Fruit fly (Drosophila melanogaster) whole organism, embryonic: ENCODE data around the gene Gr61a.

Experiments used
- Atf3 ChIP-seq: fragments of 200-800 bp; sonication (Bioruptor generic); optimal IDR thresholded peaks from 3 replicates; lab custom pipeline; 2016; ENCODE audit warnings: missing biosample characterization, missing genetic modification characterization
- CG10209 ChIP-seq: fragments of 200-800 bp; sonication (Bioruptor generic); optimal IDR thresholded peaks from 3 replicates; lab custom pipeline; 2017; ENCODE audit warnings: missing biosample characterization, mild to moderate bottlenecking, missing genetic modification characterization, missing genetic modification reagents
- CG10565 ChIP-seq: fragments of 200-800 bp; sonication (Bioruptor generic); optimal IDR thresholded peaks from 3 replicates; lab custom pipeline; 2016; ENCODE audit warnings: missing biosample characterization, mild to moderate bottlenecking, missing genetic modification characterization
- CG12071 ChIP-seq: fragments of 200-800 bp; sonication (Bioruptor generic); optimal IDR thresholded peaks from 3 replicates; lab custom pipeline; 2018; ENCODE audit warnings: missing biosample characterization, mild to moderate bottlenecking, missing genetic modification characterization
- CG13123 ChIP-seq: fragments of 200-800 bp; sonication (Bioruptor generic); optimal IDR thresholded peaks from 2 replicates; lab custom pipeline; 2016; ENCODE audit warnings: missing biosample characterization, missing genetic modification characterization
- CG15269 ChIP-seq: fragments of 200-800 bp; sonication (Bioruptor generic); optimal IDR thresholded peaks from 2 replicates; lab custom pipeline; 2018; ENCODE audit warnings: missing biosample characterization, mild to moderate bottlenecking, missing genetic modification characterization, moderate library complexity
- CG16813 ChIP-seq: fragments of 200-800 bp; sonication (Bioruptor generic); IDR thresholded peaks from 3 replicates; pipeline ENCODE4 v1.3.6; 2022; ENCODE audit warnings: missing biosample characterization, missing genetic modification characterization; ENCODE audit not compliant: partially characterized antibody
- CG17802 ChIP-seq: fragments of 200-800 bp; sonication (Bioruptor generic); optimal IDR thresholded peaks from 2 replicates; lab custom pipeline; 2018; ENCODE audit warnings: missing biosample characterization, mild to moderate bottlenecking, missing genetic modification characterization, moderate library complexity
- CG1832 ChIP-seq: fragments of 200-800 bp; sonication (Bioruptor generic); optimal IDR thresholded peaks from 2 replicates; lab custom pipeline; 2017; ENCODE audit warnings: missing biosample characterization, mild to moderate bottlenecking, missing genetic modification characterization, inconsistent platforms
- CG18476 ChIP-seq: fragments of 200-800 bp; sonication (Bioruptor generic); optimal IDR thresholded peaks from 2 replicates; lab custom pipeline; 2016; ENCODE audit warnings: missing biosample characterization, mild to moderate bottlenecking, missing genetic modification characterization
- CG18764 ChIP-seq: fragments of 200-800 bp; sonication (Bioruptor generic); optimal IDR thresholded peaks from 3 replicates; lab custom pipeline; 2016; ENCODE audit warnings: missing biosample characterization, missing genetic modification characterization
- CG2678 ChIP-seq: fragments of 200-800 bp; sonication (Bioruptor generic); optimal IDR thresholded peaks from 3 replicates; lab custom pipeline; 2019; ENCODE audit warnings: missing biosample characterization, mild to moderate bottlenecking, missing genetic modification characterization, moderate library complexity
- CG2712 ChIP-seq: fragments of 200-800 bp; optimal IDR thresholded peaks from 3 replicates; lab custom pipeline; 2019; ENCODE audit warnings: missing biosample characterization, mild to moderate bottlenecking, missing genetic modification characterization, moderate library complexity
- CG31365 ChIP-seq: fragments of 200-800 bp; sonication (Bioruptor generic); optimal IDR thresholded peaks from 2 replicates; lab custom pipeline; 2018; ENCODE audit warnings: missing biosample characterization, mild to moderate bottlenecking, missing genetic modification characterization
- CG4820 ChIP-seq: fragments of 200-800 bp; sonication (Bioruptor generic); optimal IDR thresholded peaks from 3 replicates; lab custom pipeline; 2016; ENCODE audit warnings: missing biosample characterization, missing genetic modification characterization
- CG8765 ChIP-seq: fragments of 200-800 bp; sonication (Bioruptor generic); IDR thresholded peaks from 2 replicates; pipeline ENCODE4 v1.3.6; 2022; ENCODE audit warnings: missing biosample characterization, missing genetic modification characterization
- CG9215 ChIP-seq: fragments of 200-800 bp; sonication (Bioruptor generic); IDR thresholded peaks from 2 replicates; pipeline ENCODE4 v1.3.6; 2022; ENCODE audit warnings: missing biosample characterization, missing genetic modification characterization
- CG9876 ChIP-seq: fragments of 200-800 bp; sonication (Bioruptor generic); optimal IDR thresholded peaks from 2 replicates; lab custom pipeline; 2016; ENCODE audit warnings: missing biosample characterization, missing genetic modification characterization
- D19B ChIP-seq: fragments of 200-800 bp; sonication (Bioruptor generic); optimal IDR thresholded peaks from 2 replicates; lab custom pipeline; 2017; ENCODE audit warnings: missing biosample characterization, mild to moderate bottlenecking, missing genetic modification characterization
- Dfd ChIP-seq, 2 experiments: fragments of >200 bp; optimal IDR thresholded peaks; 2 replicates each; lab custom pipeline; 2017; ENCODE audit warnings: missing biosample characterization in 2 of 2, missing genetic modification characterization in 2 of 2
- E2f2 ChIP-seq: fragments of 200-800 bp; sonication (Bioruptor generic); IDR thresholded peaks from 2 replicates; pipeline ENCODE4 v1.3.6; 2022; ENCODE audit warnings: missing biosample characterization, missing genetic modification characterization
- Elba2 ChIP-seq: fragments of 200-800 bp; sonication (Bioruptor generic); optimal IDR thresholded peaks from 3 replicates; lab custom pipeline; 2016; ENCODE audit warnings: missing biosample characterization, missing genetic modification characterization
- H2.0 ChIP-seq: fragments of 200-800 bp; sonication (Bioruptor generic); IDR thresholded peaks from 2 replicates; pipeline ENCODE4 v1.3.6; 2022; ENCODE audit warnings: missing biosample characterization, missing genetic modification characterization
- Hey ChIP-seq: fragments of 200-800 bp; sonication (Bioruptor generic); optimal IDR thresholded peaks from 3 replicates; lab custom pipeline; 2018; ENCODE audit warnings: missing biosample characterization, mild to moderate bottlenecking, missing genetic modification characterization
- Lpt ChIP-seq: fragments of >200 bp; optimal IDR thresholded peaks from 2 replicates; lab custom pipeline; 2018; ENCODE audit warnings: missing biosample characterization, missing genetic modification characterization
- MBD-R2 ChIP-seq: fragments of 200-800 bp; sonication (Bioruptor generic); IDR thresholded peaks from 2 replicates; pipeline ENCODE4 v1.3.6; 2022; ENCODE audit warnings: missing biosample characterization, missing genetic modification characterization
- al ChIP-seq: fragments of 200-800 bp; sonication (Bioruptor generic); IDR thresholded peaks from 2 replicates; pipeline ENCODE4 v1.3.6; 2022; ENCODE audit warnings: missing biosample characterization, missing genetic modification characterization
- ase ChIP-seq: fragments of 200-800 bp; sonication (Bioruptor generic); IDR thresholded peaks from 3 replicates; pipeline ENCODE4 v1.3.6; 2022; ENCODE audit warnings: missing biosample characterization, missing genetic modification characterization
- az2 ChIP-seq: fragments of 200-800 bp; sonication (Bioruptor generic); optimal IDR thresholded peaks from 3 replicates; lab custom pipeline; 2016; ENCODE audit warnings: missing biosample characterization, missing genetic modification characterization
- btn ChIP-seq: fragments of 200-800 bp; sonication (Bioruptor generic); optimal IDR thresholded peaks from 2 replicates; lab custom pipeline; 2016; ENCODE audit warnings: missing biosample characterization, missing genetic modification characterization
- crc ChIP-seq: fragments of 200-800 bp; sonication (Bioruptor generic); optimal IDR thresholded peaks from 2 replicates; lab custom pipeline; 2016; ENCODE audit warnings: missing biosample characterization, missing genetic modification characterization
- crol ChIP-seq: fragments of 200-800 bp; sonication (Bioruptor generic); IDR thresholded peaks from 2 replicates; pipeline ENCODE4 v1.3.6; 2022; ENCODE audit warnings: missing biosample characterization, missing genetic modification characterization
- dysf ChIP-seq: fragments of 200-800 bp; sonication (Bioruptor generic); IDR thresholded peaks from 3 replicates; pipeline ENCODE4 v1.3.6; 2022; ENCODE audit warnings: missing biosample characterization, missing genetic modification characterization
- fd102C ChIP-seq: fragments of 200-800 bp; sonication (Bioruptor generic); optimal IDR thresholded peaks from 2 replicates; lab custom pipeline; 2018; ENCODE audit warnings: missing biosample characterization, mild to moderate bottlenecking, missing genetic modification characterization, moderate library complexity
- gro ChIP-seq: fragments of 200-800 bp; sonication (Bioruptor generic); optimal IDR thresholded peaks from 2 replicates; lab custom pipeline; 2016; ENCODE audit warnings: missing biosample characterization, missing genetic modification characterization
- gsb ChIP-seq: fragments of 200-800 bp; sonication (Bioruptor generic); IDR thresholded peaks from 2 replicates; pipeline ENCODE4 v1.3.6; 2022; ENCODE audit warnings: missing biosample characterization, missing genetic modification characterization
- ham ChIP-seq: fragments of 200-800 bp; sonication (Bioruptor generic); IDR thresholded peaks from 2 replicates; pipeline ENCODE4 v1.3.6; 2022; ENCODE audit warnings: missing biosample characterization, missing genetic modification characterization
- hth ChIP-seq: fragments of >200 bp; optimal IDR thresholded peaks from 2 replicates; lab custom pipeline; 2017; ENCODE audit warnings: inconsistent platforms
- ind ChIP-seq: fragments of 200-800 bp; sonication (Bioruptor generic); optimal IDR thresholded peaks from 3 replicates; lab custom pipeline; 2016; ENCODE audit warnings: missing biosample characterization, missing genetic modification characterization
- peb ChIP-seq: fragments of 200-800 bp; sonication (Bioruptor generic); IDR thresholded peaks from 2 replicates; pipeline ENCODE4 v1.3.6; 2022; ENCODE audit warnings: missing biosample characterization, missing genetic modification characterization
- pzg ChIP-seq: fragments of 200-800 bp; sonication (Bioruptor generic); optimal IDR thresholded peaks from 3 replicates; lab custom pipeline; 2018; ENCODE audit warnings: missing biosample characterization, mild to moderate bottlenecking, missing genetic modification characterization, moderate library complexity
- run ChIP-seq: fragments of 200-800 bp; sonication (Bioruptor generic); optimal IDR thresholded peaks from 3 replicates; lab custom pipeline; 2018; ENCODE audit warnings: missing biosample characterization, mild to moderate bottlenecking, missing genetic modification characterization
- salm ChIP-seq: fragments of 200-800 bp; sonication (Bioruptor generic); optimal IDR thresholded peaks from 2 replicates; lab custom pipeline; 2018; ENCODE audit warnings: missing biosample characterization, mild to moderate bottlenecking, missing genetic modification characterization
- seq ChIP-seq: fragments of 200-800 bp; sonication (Bioruptor generic); IDR thresholded peaks from 2 replicates; pipeline ENCODE4 v1.3.6; 2022; ENCODE audit warnings: missing biosample characterization, missing genetic modification characterization
- sima ChIP-seq: fragments of 200-800 bp; sonication (Bioruptor generic); optimal IDR thresholded peaks from 2 replicates; lab custom pipeline; 2016; ENCODE audit warnings: missing biosample characterization, missing genetic modification characterization
- stc ChIP-seq: fragments of 200-800 bp; sonication (Bioruptor generic); IDR thresholded peaks from 2 replicates; pipeline ENCODE4 v1.3.6; 2022; ENCODE audit warnings: missing biosample characterization, missing genetic modification characterization
- stwl ChIP-seq: fragments of 200-800 bp; sonication (Bioruptor generic); optimal IDR thresholded peaks from 3 replicates; lab custom pipeline; 2018; ENCODE audit warnings: missing biosample characterization, mild to moderate bottlenecking, missing genetic modification characterization, moderate library complexity
- tin ChIP-seq: fragments of 200-800 bp; sonication (Bioruptor generic); optimal IDR thresholded peaks from 3 replicates; lab custom pipeline; 2016; ENCODE audit warnings: missing biosample characterization, missing genetic modification characterization
- trem ChIP-seq: fragments of 200-800 bp; optimal IDR thresholded peaks from 3 replicates; lab custom pipeline; 2019; ENCODE audit warnings: missing biosample characterization, mild to moderate bottlenecking, missing genetic modification characterization, moderate library complexity
- zen ChIP-seq: fragments of 200-800 bp; sonication (Bioruptor generic); optimal IDR thresholded peaks from 3 replicates; lab custom pipeline; 2018; ENCODE audit warnings: missing biosample characterization, mild to moderate bottlenecking, missing genetic modification characterization, moderate library complexity

Gr61a gene

dm6 chr3L:857063-858015 lies 16.1 kb downstream of the Gr61a start, which contains the start of gene dpr20 (continued):
- peak; percentile 14 for TF ChIP-seq Hey (tag; lab: Kevin White, UChicago)
- TF ChIP-seq CG18764 (GFP tag; lab: Kevin White, UChicago): peak; percentile 32
- TF ChIP-seq dysf (GFP tag; lab: Robert Waterston, UW): peak; percentile 91
- no peak for TF ChIP-seq fd102C (GFP tag; lab: Kevin White, UChicago)
- TF ChIP-seq zen: peak; percentile 41
- TF ChIP-seq stc (GFP tag; lab: Robert Waterston, UW): peak; percentile 90
- peak; percentile 93 for TF ChIP-seq CG31365 (tag; lab: Kevin White, UChicago)
- TF ChIP-seq Elba2 (GFP tag; lab: Kevin White, UChicago): no peak
- peak; percentile 73 for TF ChIP-seq CG10209 (GFP tag; lab: Kevin White, UChicago)
- peak; percentile 59 for TF ChIP-seq tin (GFP tag; lab: Kevin White, UChicago)
- no peak for TF ChIP-seq trem (tag; lab: Kevin White, UChicago)
- TF ChIP-seq MBD-R2 (GFP tag; lab: Robert Waterston, UW): peak; percentile 77
- peak; percentile 83 for TF ChIP-seq gsb (GFP tag; lab: Robert Waterston, UW)
- no peak for TF ChIP-seq Dfd (GFP tag; optimal IDR thresholded peaks at IDR 0.05; lab: Kevin White, UChicago)
- peak; percentile 55 for TF ChIP-seq crc (GFP tag; lab: Kevin White, UChicago)
- TF ChIP-seq E2f2 (GFP tag; lab: Robert Waterston, UW): peak; percentile 69
- TF ChIP-seq Atf3 (GFP tag; lab: Kevin White, UChicago): peak; percentile 49
- TF ChIP-seq ind: peak; percentile 89
- no peak for TF ChIP-seq CG16813 (GFP tag; lab: Robert Waterston, UW)
- peak; percentile 81 for TF ChIP-seq CG9215
- TF ChIP-seq al: peak; percentile 73
- peak; percentile 80 for TF ChIP-seq CG8765 (GFP tag; lab: Robert Waterston, UW)
- TF ChIP-seq stwl (tag; lab: Kevin White, UChicago): no peak
- TF ChIP-seq CG9876 (GFP tag; lab: Kevin White, UChicago): peak; percentile 39
- no peak for TF ChIP-seq ham (GFP tag; lab: Robert Waterston, UW)
- TF ChIP-seq CG10565: no peak
- no peak for TF ChIP-seq CG13123 (GFP tag; lab: Kevin White, UChicago)
- peak; percentile 16 for TF ChIP-seq pzg
- TF ChIP-seq CG4820 (GFP tag; lab: Kevin White, UChicago): peak; percentile 59
- TF ChIP-seq btn (GFP tag; lab: Kevin White, UChicago): peak; percentile 13
- peak; percentile 80 for TF ChIP-seq peb (GFP tag; lab: Robert Waterston, UW)
- TF ChIP-seq seq: peak; percentile 81
- TF ChIP-seq CG2712: peak; percentile 60
- TF ChIP-seq crol (GFP tag; lab: Robert Waterston, UW): 0 out of 2 replicates have a peak, but pooled peaks have one; percentile 39
- peak; percentile 40 for TF ChIP-seq gro (GFP tag; lab: Kevin White, UChicago)
- TF ChIP-seq sima (GFP tag; lab: Kevin White, UChicago): no peak
- peak; percentile 39 for TF ChIP-seq CG17802
- TF ChIP-seq ase (GFP tag; lab: Robert Waterston, UW): peak; percentile 87
- TF ChIP-seq hth (lab: Kevin White, UChicago): no peak
- TF ChIP-seq CG2678 (tag; lab: Kevin White, UChicago): peak; percentile 82
- TF ChIP-seq run (tag; lab: Kevin White, UChicago): no peak
- TF ChIP-seq salm (tag; lab: Kevin White, UChicago): no peak
- peak; percentile 89 for TF ChIP-seq CG12071 (GFP tag; lab: Kevin White, UChicago)
- TF ChIP-seq H2.0: peak; percentile 85
- TF ChIP-seq az2: peak; percentile 65
- peak; percentile 32 for TF ChIP-seq CG18476 (GFP tag; lab: Kevin White, UChicago)
- TF ChIP-seq Lpt (GFP tag; lab: Kevin White, UChicago): no peak
- TF ChIP-seq CG1832 (GFP tag; lab: Kevin White, UChicago): no peak
- peak; percentile 83 for TF ChIP-seq CG15269 (tag; lab: Kevin White, UChicago)
- peak; percentile 42 for TF ChIP-seq D19B (GFP tag; lab: Kevin White, UChicago)
